Fruit fly (Drosophila melanogaster): ENCODE data around the gene pigs.

The pigs gene

DNA sequence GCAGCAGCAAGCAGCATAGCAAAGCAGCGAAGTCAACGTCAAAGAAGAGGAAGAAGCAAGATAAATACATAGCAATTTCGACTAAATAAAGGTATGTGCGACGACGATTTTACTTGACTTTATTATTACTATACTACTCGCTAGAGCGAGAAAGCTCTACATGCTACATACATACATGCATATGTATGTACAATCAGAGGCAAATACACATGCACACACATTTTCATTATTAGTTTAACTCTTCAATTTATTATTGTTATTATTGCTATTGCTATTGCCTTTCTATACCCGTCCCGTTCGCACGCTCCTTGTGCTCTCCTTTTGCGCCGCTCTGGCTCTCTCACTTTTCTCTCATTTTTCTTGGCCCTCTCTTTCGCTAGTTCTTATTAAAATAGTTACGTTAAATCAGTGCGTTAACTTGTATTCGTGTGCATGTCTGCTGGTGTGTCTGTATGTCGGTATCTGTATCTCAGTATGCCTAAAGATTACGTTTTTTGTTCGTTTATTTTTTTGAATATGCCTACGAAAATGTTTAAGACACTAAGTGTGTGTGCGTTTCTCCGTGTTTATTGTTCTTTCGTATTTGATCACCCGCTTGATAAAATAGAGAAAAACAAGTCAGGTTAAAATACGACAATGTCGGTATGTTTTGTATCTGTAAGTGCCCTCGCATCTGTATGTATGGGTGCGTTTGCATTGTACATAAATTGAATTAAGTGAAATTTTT is 100.6 kb downstream of the pigs start:
- TF ChIP-seq OdsH (GFP tag; optimal IDR thresholded peaks at IDR 0.05) (no peak), Myc (optimal IDR thresholded peaks at IDR 0.05) (no peak), sv (GFP tag; optimal IDR thresholded peaks at IDR 0.05) (no peak), psq (GFP tag; optimal IDR thresholded peaks at IDR 0.05) (no peak), HLH106 (tag; optimal IDR thresholded peaks at IDR 0.05) (no peak), Hr83 (GFP tag; optimal IDR thresholded peaks at IDR 0.05; ENCODE audit: poor library complexity, severe bottlenecking) (no peak), dsf (GFP tag; optimal IDR thresholded peaks at IDR 0.05; ENCODE audit: borderline replicate concordance) (no peak), CG9705 (GFP tag; optimal IDR thresholded peaks at IDR 0.05) (no peak), GATAd (GFP tag; optimal IDR thresholded peaks at IDR 0.05) (no peak), Abd-B (GFP tag; optimal IDR thresholded peaks at IDR 0.05) (no peak), Hr78 (GFP tag; optimal IDR thresholded peaks at IDR 0.05) (no peak), tai (GFP tag; optimal IDR thresholded peaks at IDR 0.05) (no peak)

dm6 chrX:6700990-6701530 is 101.2 kb downstream of the pigs start:
- TF ChIP-seq Hnf4 (GFP tag; optimal IDR thresholded peaks at IDR 0.05): no peak
- TF ChIP-seq rgr (GFP tag; optimal IDR thresholded peaks at IDR 0.05): no peak
- no peak for TF ChIP-seq dmrt93B (GFP tag; optimal IDR thresholded peaks at IDR 0.05)
- TF ChIP-seq Hr83 (GFP tag; optimal IDR thresholded peaks at IDR 0.05; ENCODE audit: poor library complexity, severe bottlenecking): no peak
- TF ChIP-seq Dif (GFP tag; optimal IDR thresholded peaks at IDR 0.05; ENCODE audit: partially characterized antibody): no peak
- no peak for TF ChIP-seq N (GFP tag; optimal IDR thresholded peaks at IDR 0.05)
- no peak for TF ChIP-seq sage (GFP tag; optimal IDR thresholded peaks at IDR 0.05)
- TF ChIP-seq br (GFP tag; optimal IDR thresholded peaks at IDR 0.05): no peak
- TF ChIP-seq brk (GFP tag; optimal IDR thresholded peaks at IDR 0.05): no peak
- no peak for TF ChIP-seq psq (GFP tag; optimal IDR thresholded peaks at IDR 0.05)
- TF ChIP-seq dsf (GFP tag; optimal IDR thresholded peaks at IDR 0.05; ENCODE audit: borderline replicate concordance): no peak
- TF ChIP-seq Myc (optimal IDR thresholded peaks at IDR 0.05): no peak
- TF ChIP-seq usp (GFP tag; optimal IDR thresholded peaks at IDR 0.05): no peak
- TF ChIP-seq Jra (GFP tag; optimal IDR thresholded peaks at IDR 0.05): no peak
- TF ChIP-seq HLH106 (tag; optimal IDR thresholded peaks at IDR 0.05): no peak
- no peak for TF ChIP-seq Mio (GFP tag; optimal IDR thresholded peaks at IDR 0.05)
- TF ChIP-seq Sp1 (GFP tag; optimal IDR thresholded peaks at IDR 0.05): no peak
- TF ChIP-seq Vsx2 (GFP tag; optimal IDR thresholded peaks at IDR 0.05; ENCODE audit: partially characterized antibody): no peak
- TF ChIP-seq lola (GFP tag; optimal IDR thresholded peaks at IDR 0.05): no peak

DNA sequence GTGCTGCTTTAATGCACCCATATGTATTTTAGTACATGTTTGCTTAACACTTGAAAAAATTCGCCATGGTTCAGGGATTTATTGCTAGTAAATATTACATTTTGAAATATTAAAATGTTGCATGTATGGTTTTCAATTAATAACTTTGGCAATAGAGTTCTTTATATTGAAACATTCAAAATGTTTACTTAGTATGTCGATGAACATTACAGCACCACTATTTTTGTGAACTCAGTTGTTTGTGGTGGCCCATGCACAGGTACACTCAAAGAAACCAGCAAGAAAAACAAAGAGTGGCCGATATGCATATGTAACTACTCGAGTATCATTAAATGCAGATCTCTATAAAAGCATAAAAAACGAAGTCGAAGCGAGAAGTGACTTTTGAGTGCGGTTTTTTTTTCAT is 102.2 kb downstream of the pigs start:
- no peak for TF ChIP-seq Mio (GFP tag; optimal IDR thresholded peaks at IDR 0.05)
- TF ChIP-seq woc (GFP tag; optimal IDR thresholded peaks at IDR 0.05): no peak
- peak; percentile 20 for TF ChIP-seq sv (GFP tag; optimal IDR thresholded peaks at IDR 0.05)
- no peak for TF ChIP-seq dmrt93B (GFP tag; optimal IDR thresholded peaks at IDR 0.05)

- TF ChIP-seq Hr83 (GFP tag; optimal IDR thresholded peaks at IDR 0.05; ENCODE audit: poor library complexity, severe bottlenecking) (no peak), Sp1 (GFP tag; optimal IDR thresholded peaks at IDR 0.05) (no peak), sv (GFP tag; optimal IDR thresholded peaks at IDR 0.05) (no peak), foxo (GFP tag; optimal IDR thresholded peaks at IDR 0.05) (no peak), br (GFP tag; optimal IDR thresholded peaks at IDR 0.05) (no peak), rgr (GFP tag; optimal IDR thresholded peaks at IDR 0.05) (no peak), Jra (GFP tag; optimal IDR thresholded peaks at IDR 0.05) (no peak), brk (GFP tag; optimal IDR thresholded peaks at IDR 0.05) (no peak)
These were observed 102.7 kb downstream of the pigs start for dm6 chrX:6702591-6702990.
